Worm (Caenorhabditis elegans): ENCODE measurements around the gene ZK1307.1.

- no peak for TF ChIP-seq ama-1 (optimal IDR thresholded peaks at IDR 0.05)
- TF ChIP-seq sea-1 (GFP tag; conservative IDR thresholded peaks at IDR 0.05), result no peak
- TF ChIP-seq B0310.2 (tag; optimal IDR thresholded peaks at IDR 0.05), result no peak
- TF ChIP-seq scrt-1 (GFP tag; IDR thresholded peaks at IDR 0.05), result no peak
- no peak for TF ChIP-seq aly-1 (tag; optimal IDR thresholded peaks at IDR 0.05)
- no peak for TF ChIP-seq tra-4 (tag; optimal IDR thresholded peaks at IDR 0.05)
- TF ChIP-seq tbx-11 (GFP tag; IDR thresholded peaks at IDR 0.05), result no peak
- TF ChIP-seq pes-1 (GFP tag; IDR thresholded peaks at IDR 0.05), result no peak
- TF ChIP-seq flt-1 (GFP tag; IDR thresholded peaks at IDR 0.05), result no peak
- TF ChIP-seq F13C5.2 (tag; optimal IDR thresholded peaks at IDR 0.05), result no peak
- no peak for TF ChIP-seq ceh-36 (tag; optimal IDR thresholded peaks at IDR 0.05)
Observed at ce11 chrII:9606485-9607036, 48.8 kb downstream of the ZK1307.1 start.
